Fruit fly (Drosophila melanogaster): ENCODE measurements around the gene mRpL3.

- no peak for TF ChIP-seq Dll (optimal IDR thresholded peaks at IDR 0.05)
- no peak for TF ChIP-seq pan (optimal IDR thresholded peaks at IDR 0.05)
- no peak for TF ChIP-seq psq (optimal IDR thresholded peaks at IDR 0.05)
These were observed at the start of gene mRpL3, which contains the start of gene Graf for dm6 chrX:15760447-15761297.
